Worm (Caenorhabditis elegans) whole organism, L4 larva: ENCODE measurements around the gene fbxb-111.

ENCODE experiments used
- ceh-44 ChIP-seq: fragments of 200-800 bp; sonication (Bioruptor generic); IDR thresholded peaks from 2 replicates; pipeline ENCODE4 v1.3.6; 2022; ENCODE audit warnings: missing genetic modification reagents, missing genetic modification characterization, missing compliant biosample characterization
- fos-1 ChIP-seq: fragments of 150-350 bp; optimal IDR thresholded peaks from 2 replicates; lab custom pipeline; 2014; ENCODE audit warnings: missing biosample characterization, missing genetic modification characterization
- gei-8 ChIP-seq: fragments of 200-800 bp; sonication (Bioruptor generic); optimal IDR thresholded peaks from 2 replicates; lab custom pipeline; 2018; ENCODE audit warnings: mild to moderate bottlenecking, missing genetic modification characterization, missing compliant biosample characterization
- lsy-2 ChIP-seq, 2 experiments: fragments of 150-350 bp in 1 of 2; sonication (generic microtip) in 1 of 2; optimal IDR thresholded peaks; 2 replicates each; lab custom pipeline; 2014 to 2017; ENCODE audit warnings: missing biosample characterization in 2 of 2, missing genetic modification characterization in 2 of 2
- nhr-76 ChIP-seq: fragments of 150-350 bp; optimal IDR thresholded peaks from 2 replicates; lab custom pipeline; 2014; ENCODE audit warnings: missing biosample characterization, missing genetic modification characterization
- nhr-77 ChIP-seq: fragments of 150-350 bp; optimal IDR thresholded peaks from 2 replicates; lab custom pipeline; 2014; ENCODE audit warnings: missing biosample characterization, missing genetic modification characterization
- unc-130 ChIP-seq: sonication (generic microtip); optimal IDR thresholded peaks from 2 replicates; lab custom pipeline; 2016; ENCODE audit warnings: missing genetic modification reagents, missing genetic modification characterization, missing compliant biosample characterization

DNA sequence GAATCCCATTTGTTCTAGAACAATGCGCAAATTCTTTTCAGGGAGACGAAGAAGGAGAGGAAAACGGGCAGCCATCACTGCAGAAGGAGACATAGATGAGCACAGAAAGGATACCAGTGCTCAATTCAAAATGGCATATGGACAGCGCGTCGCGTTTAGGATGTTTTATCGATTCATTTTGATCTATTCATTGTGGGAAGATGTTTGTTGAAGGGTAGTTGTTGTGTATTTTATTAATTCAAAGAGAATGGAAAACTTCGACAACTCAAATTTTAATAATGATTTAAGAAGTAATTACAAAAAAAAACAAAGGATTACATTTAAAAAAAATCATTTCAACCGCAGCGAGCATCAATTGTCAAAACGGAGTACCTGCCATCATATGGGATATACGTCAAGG, 2.6 kb downstream of the fbxb-111 start, which contains the start of gene sdz-10:
- TF ChIP-seq fos-1 (tag; lab: Kevin White, UChicago) (no peak), unc-130 (GFP tag; lab: Kevin White, UChicago) (no peak), gei-8 (GFP tag; lab: Kevin White, UChicago) (no peak), nhr-76 (tag; lab: Kevin White, UChicago) (no peak), nhr-77 (tag; lab: Kevin White, UChicago) (no peak), lsy-2 (tag; optimal IDR thresholded peaks at IDR 0.05; lab: Kevin White, UChicago) (no peak), ceh-44 (GFP tag; lab: Robert Waterston, UW) (no peak)
